Fruit fly (Drosophila melanogaster): Measurements from ENCODE around the gene CG14689.
A peak's percentile ranks its signal among the peaks of the same experiment; 100 is the strongest.

The CG14689 gene

DNA sequence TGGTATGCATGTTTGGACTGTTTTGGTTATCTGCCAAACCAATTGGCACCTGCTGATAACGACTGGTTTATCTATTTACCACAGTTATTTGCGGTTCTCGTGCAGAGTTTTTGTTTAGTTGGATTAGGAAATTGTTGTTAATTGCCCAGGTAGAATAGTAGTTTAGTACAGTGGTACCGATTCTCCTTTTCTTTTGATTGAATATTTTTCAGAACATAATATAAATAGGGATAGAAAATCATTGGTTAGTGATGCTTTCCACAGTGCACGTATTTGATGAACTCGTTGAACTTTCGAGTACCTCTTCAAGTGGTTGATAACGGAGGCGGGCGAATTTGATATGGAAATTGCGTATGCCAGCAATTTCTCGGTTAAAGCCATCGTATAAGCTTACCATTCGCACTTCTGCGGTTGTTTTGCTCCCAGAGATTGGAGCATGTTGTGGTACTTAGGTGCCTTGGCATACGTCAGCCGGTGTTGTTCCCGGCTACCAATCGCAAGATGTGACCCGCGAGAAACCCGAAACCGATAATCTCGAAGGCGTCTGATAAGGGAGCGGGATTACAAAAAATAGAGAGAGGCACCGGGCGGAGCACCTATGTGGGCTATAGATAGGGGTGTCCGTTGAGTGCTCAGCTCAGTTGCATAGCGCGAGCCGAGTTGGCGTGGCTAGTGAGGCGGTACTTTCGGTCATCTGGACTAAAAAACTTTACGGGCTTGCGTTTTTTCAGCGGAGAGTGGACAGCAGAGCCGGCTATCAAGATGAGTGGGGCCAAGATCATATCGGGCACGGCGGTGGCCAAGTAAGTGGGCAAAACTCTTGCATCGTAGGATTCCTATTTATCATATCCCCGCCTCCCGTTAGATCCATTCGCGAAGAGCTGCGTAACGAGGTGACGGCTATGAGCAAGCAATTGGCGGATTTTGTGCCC lies 11.8 kb downstream of the CG14689 start:
- no peak for TF ChIP-seq CG9948 (tag; optimal IDR thresholded peaks at IDR 0.05)

DNA sequence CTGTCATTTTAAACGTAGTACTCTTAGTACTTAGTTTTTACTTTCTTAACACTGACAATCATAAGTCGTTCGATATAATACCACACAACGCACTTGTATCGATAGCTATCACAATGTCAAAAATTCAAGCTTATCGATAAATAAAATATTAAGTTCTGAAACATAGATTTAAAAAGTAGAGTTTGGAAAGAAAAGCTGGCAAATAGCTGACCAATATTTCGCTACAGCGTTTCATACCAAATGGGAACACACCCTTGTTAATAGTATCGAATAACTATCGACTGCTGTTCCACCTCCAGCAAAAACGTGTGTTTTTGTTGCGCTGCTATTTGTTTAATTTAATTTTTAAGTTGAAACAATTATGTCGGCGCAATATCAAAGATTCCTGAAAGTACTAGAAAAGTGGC lies 14.7 kb downstream of the CG14689 start, which contains the start of the genes pug, CG14683 and CG46459:
TSS of gene pug (plus strand) at position 164 of the 407 bp plus-strand sequence.
TSS of gene CG14683 (plus strand) at position 277 of the 407 bp plus-strand sequence.
TSS of gene CG46459 (plus strand) at position 277 of the 407 bp plus-strand sequence.
- TF ChIP-seq CG12605 (GFP tag; IDR thresholded peaks at IDR 0.05) (no peak), gl (tag; optimal IDR thresholded peaks at IDR 0.05) (no peak), CG8301 (tag; optimal IDR thresholded peaks at IDR 0.05) (no peak), Ets98B (GFP tag; IDR thresholded peaks at IDR 0.05) (0 out of 2 replicates have a peak, but pooled peaks have one; percentile 11), fd96Ca (GFP tag; IDR thresholded peaks at IDR 0.05) (no peak)

DNA sequence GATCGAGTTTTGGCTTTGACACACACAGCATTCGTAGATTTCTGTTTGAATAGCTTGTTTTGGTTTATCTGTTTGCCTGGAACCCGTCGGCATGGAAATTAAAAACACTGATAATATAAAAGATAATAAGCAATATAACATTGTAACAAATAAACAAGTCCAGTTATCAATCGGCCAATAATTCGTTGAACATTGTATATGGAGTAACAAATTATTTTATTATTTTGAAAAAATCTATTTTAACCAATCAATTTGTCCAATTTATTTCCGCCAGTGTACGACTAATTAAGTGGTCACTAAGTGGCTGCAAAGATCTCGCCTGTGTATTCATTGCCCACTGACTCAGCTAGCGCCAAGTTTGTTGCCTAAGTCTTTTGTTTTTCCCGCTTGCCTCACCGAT lies 22.2 kb downstream of the CG14689 start:
- TF ChIP-seq rn (GFP tag; IDR thresholded peaks at IDR 0.05) (no peak), D1 (tag; optimal IDR thresholded peaks at IDR 0.05) (no peak), CG12605 (GFP tag; IDR thresholded peaks at IDR 0.05) (no peak), fd96Ca (GFP tag; IDR thresholded peaks at IDR 0.05) (no peak), CG9948 (tag; optimal IDR thresholded peaks at IDR 0.05) (no peak), CG34367 (tag; optimal IDR thresholded peaks at IDR 0.05) (no peak), CG32121 (GFP tag; IDR thresholded peaks at IDR 0.05) (peak; percentile 44; the same call in 1 of the 2 replicates), Pif1A (GFP tag; optimal IDR thresholded peaks at IDR 0.05) (no peak), CG15710 (tag; optimal IDR thresholded peaks at IDR 0.05) (no peak), CG8159 (tag; optimal IDR thresholded peaks at IDR 0.05) (no peak), CG14655 (GFP tag; optimal IDR thresholded peaks at IDR 0.05) (no peak), CG13204 (GFP tag; optimal IDR thresholded peaks at IDR 0.05) (no peak), Pif1B (GFP tag; optimal IDR thresholded peaks at IDR 0.05) (no peak), CG10348 (GFP tag; IDR thresholded peaks at IDR 0.05) (no peak), Ets98B (GFP tag; IDR thresholded peaks at IDR 0.05) (0 out of 2 replicates have a peak, but pooled peaks have one; percentile 20), CG4496 (GFP tag; IDR thresholded peaks at IDR 0.05) (peak; percentile 70; the same call in 2 of the 3 replicates), CG17806 (tag; optimal IDR thresholded peaks at IDR 0.05) (no peak), gl (tag; optimal IDR thresholded peaks at IDR 0.05) (no peak)

DNA sequence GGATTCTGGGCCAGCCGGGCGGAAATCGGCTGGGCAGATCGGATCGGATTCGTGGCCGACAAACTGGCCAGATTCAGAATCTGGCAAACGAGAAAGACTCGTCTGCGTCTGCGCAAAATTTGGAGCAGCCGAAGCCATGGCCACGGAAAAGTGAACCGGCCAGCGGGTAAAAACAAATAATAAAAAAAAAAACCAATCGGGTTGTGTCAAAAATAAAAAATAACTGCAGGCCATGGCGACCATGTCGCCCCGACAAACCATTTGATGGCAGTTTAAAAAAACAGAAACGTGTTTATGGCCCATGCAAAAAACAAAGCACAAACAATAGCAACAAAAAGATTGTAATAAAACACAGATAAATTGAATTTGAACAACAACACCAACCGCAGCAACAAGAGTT lies 22.9 kb downstream of the CG14689 start:
- peak; percentile 44; the same call in 1 of the 2 replicates for TF ChIP-seq Ets98B (GFP tag; IDR thresholded peaks at IDR 0.05)
- TF ChIP-seq CG34367 (tag; optimal IDR thresholded peaks at IDR 0.05) = no peak

DNA sequence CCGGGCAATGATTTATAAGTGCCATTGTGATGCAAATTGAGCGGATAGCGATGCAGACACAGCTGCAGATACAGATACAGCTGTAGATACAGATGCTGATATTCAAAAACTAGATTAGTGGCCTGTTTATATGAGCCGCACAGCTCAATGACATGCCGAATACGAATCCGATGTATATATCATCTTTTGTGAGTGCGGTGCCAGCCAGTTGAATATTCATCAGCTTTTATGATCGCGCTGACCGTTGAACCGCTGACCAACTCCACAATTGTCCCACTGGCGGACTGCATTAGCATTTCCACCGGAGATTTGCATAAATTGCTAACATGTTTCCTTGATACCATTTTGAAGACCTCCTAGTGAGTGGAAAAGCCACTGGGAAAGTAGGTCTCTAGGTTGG lies 23.7 kb downstream of the CG14689 start:
- TF ChIP-seq CG15710 (tag; optimal IDR thresholded peaks at IDR 0.05) (no peak), CG10348 (GFP tag; IDR thresholded peaks at IDR 0.05) (no peak)

DNA sequence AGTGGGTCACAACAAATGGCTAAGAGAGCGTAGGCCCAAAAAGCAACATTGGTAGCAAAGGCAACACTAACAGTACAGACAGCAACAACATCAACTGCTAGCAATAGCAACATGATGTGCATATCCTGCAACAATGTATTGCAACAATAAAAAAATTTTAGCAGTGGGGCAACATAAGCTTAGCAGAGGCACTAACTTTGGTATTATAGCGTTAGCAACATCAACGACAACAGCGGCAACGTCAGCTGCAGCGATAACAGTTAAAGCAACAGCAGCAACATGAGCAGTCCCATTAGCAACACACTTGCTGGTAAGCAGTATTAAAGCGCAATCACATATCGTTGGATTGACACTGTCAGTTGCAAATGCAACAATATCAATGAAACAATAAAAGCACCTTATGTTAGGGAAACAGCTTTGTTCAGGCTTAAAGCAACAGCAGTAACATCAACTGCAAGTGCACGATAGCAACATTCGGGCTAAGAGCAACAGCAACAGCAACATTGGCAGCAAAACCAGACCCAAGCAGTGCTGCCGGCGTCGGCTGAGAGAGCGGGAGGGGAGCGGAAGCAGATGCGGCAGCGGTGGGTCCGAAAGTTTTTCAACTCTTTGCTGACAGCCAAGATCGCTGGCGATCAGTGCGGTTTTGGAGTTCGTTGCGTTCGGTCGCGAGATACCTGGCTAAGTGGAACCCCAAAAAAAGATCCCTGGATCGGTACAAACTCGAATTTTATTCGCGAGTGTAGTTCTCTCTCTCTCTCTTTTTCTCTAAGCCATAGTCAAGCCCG lies 24.5 kb downstream of the CG14689 start, which contains the start of gene Skel:
TSS of gene Skel (plus strand) at position 637 of the 788 bp plus-strand sequence.
- TF ChIP-seq D1 (tag; optimal IDR thresholded peaks at IDR 0.05) = no peak
- TF ChIP-seq CG13204 (GFP tag; optimal IDR thresholded peaks at IDR 0.05) = peak; percentile 14
- TF ChIP-seq CG8301 (tag; optimal IDR thresholded peaks at IDR 0.05) = no peak
- TF ChIP-seq CG15710 (tag; optimal IDR thresholded peaks at IDR 0.05) = no peak
- peak; percentile 39; the same call in 1 of the 2 replicates for TF ChIP-seq Ets98B (GFP tag; IDR thresholded peaks at IDR 0.05)
- TF ChIP-seq CG34367 (tag; optimal IDR thresholded peaks at IDR 0.05) = no peak

DNA sequence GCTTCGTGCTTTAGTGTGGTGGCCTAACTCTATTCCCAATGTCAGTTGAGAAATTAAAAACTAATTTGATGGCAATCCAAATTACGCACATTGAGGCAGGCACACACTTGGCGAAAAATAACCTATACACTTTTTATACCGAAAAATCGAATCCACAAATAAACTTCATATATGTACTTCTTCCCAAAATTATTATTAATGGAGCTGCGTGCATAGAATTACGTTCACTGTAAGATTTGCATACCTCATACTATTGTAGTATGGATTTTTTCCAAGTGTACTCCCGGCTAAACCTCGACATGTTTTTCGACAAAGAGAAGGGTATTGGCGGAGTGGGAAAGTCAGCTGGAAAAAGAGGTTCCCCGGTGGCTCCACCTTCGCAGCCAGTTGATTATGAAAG lies 26.8 kb downstream of the CG14689 start:
- no peak for TF ChIP-seq D1 (tag; optimal IDR thresholded peaks at IDR 0.05)
- 0 out of 3 replicates have a peak, but pooled peaks have one; percentile 30 for TF ChIP-seq fd96Ca (GFP tag; IDR thresholded peaks at IDR 0.05)
- TF ChIP-seq Pif1A (GFP tag; optimal IDR thresholded peaks at IDR 0.05) = no peak
- TF ChIP-seq CG34367 (tag; optimal IDR thresholded peaks at IDR 0.05) = no peak
- TF ChIP-seq EcR (GFP tag; optimal IDR thresholded peaks at IDR 0.05) = no peak
- TF ChIP-seq Pif1B (GFP tag; optimal IDR thresholded peaks at IDR 0.05) = no peak
- no peak for TF ChIP-seq CG13204 (GFP tag; optimal IDR thresholded peaks at IDR 0.05)
- TF ChIP-seq rn (GFP tag; IDR thresholded peaks at IDR 0.05) = peak; percentile 35; the same call in 1 of the 2 replicates
- TF ChIP-seq CG4496 (GFP tag; IDR thresholded peaks at IDR 0.05) = peak; percentile 67
- no peak for TF ChIP-seq gl (tag; optimal IDR thresholded peaks at IDR 0.05)
- TF ChIP-seq CG32121 (GFP tag; IDR thresholded peaks at IDR 0.05) = peak; percentile 71
- peak; percentile 64 for TF ChIP-seq Ets98B (GFP tag; IDR thresholded peaks at IDR 0.05)
- TF ChIP-seq CG12605 (GFP tag; IDR thresholded peaks at IDR 0.05) = no peak
- TF ChIP-seq CG8159 (tag; optimal IDR thresholded peaks at IDR 0.05) = no peak
- no peak for TF ChIP-seq CG9948 (tag; optimal IDR thresholded peaks at IDR 0.05)
- TF ChIP-seq CG15710 (tag; optimal IDR thresholded peaks at IDR 0.05) = no peak
- no peak for TF ChIP-seq Snoo (tag; optimal IDR thresholded peaks at IDR 0.05)
- peak; percentile 2 for TF ChIP-seq CG17806 (tag; optimal IDR thresholded peaks at IDR 0.05)
- TF ChIP-seq CG8301 (tag; optimal IDR thresholded peaks at IDR 0.05) = peak; percentile 30
- peak; percentile 52 for TF ChIP-seq CG14655 (GFP tag; optimal IDR thresholded peaks at IDR 0.05)
- TF ChIP-seq CG10348 (GFP tag; IDR thresholded peaks at IDR 0.05) = no peak

Measured in whole organism, pupa.